Fruit fly (Drosophila melanogaster) whole organism, embryonic: ENCODE results near the gene zld.

Experiments
- Atf3 ChIP-seq: fragments of 200-800 bp; sonication (Bioruptor generic); optimal IDR thresholded peaks from 3 replicates; lab custom pipeline; 2016; ENCODE audit warnings: missing biosample characterization, missing genetic modification characterization
- Bteb2 ChIP-seq: fragments of 200-800 bp; sonication (Bioruptor generic); optimal IDR thresholded peaks from 2 replicates; lab custom pipeline; 2016; ENCODE audit warnings: missing biosample characterization, missing genetic modification characterization
- CG10209 ChIP-seq: fragments of 200-800 bp; sonication (Bioruptor generic); optimal IDR thresholded peaks from 3 replicates; lab custom pipeline; 2017; ENCODE audit warnings: missing biosample characterization, mild to moderate bottlenecking, missing genetic modification characterization, missing genetic modification reagents
- CG11093 ChIP-seq: fragments of 200-800 bp; sonication (Bioruptor generic); IDR thresholded peaks from 3 replicates; pipeline ENCODE4 v1.3.6; 2022; ENCODE audit warnings: missing biosample characterization, missing genetic modification characterization
- CG12071 ChIP-seq: fragments of 200-800 bp; sonication (Bioruptor generic); optimal IDR thresholded peaks from 3 replicates; lab custom pipeline; 2018; ENCODE audit warnings: missing biosample characterization, mild to moderate bottlenecking, missing genetic modification characterization
- CG14965 ChIP-seq: fragments of 200-800 bp; sonication (Bioruptor generic); optimal IDR thresholded peaks from 2 replicates; lab custom pipeline; 2016; ENCODE audit warnings: missing biosample characterization, missing genetic modification characterization, borderline replicate concordance
- CG16863 ChIP-seq: fragments of 200-800 bp; sonication (Bioruptor generic); optimal IDR thresholded peaks from 3 replicates; lab custom pipeline; 2016; ENCODE audit warnings: missing biosample characterization, missing genetic modification characterization
- CG17359 ChIP-seq: fragments of 200-800 bp; sonication (Bioruptor generic); optimal IDR thresholded peaks from 3 replicates; lab custom pipeline; 2018; ENCODE audit warnings: missing biosample characterization, mild to moderate bottlenecking, missing genetic modification characterization, moderate library complexity
- CG2712 ChIP-seq: fragments of 200-800 bp; optimal IDR thresholded peaks from 3 replicates; lab custom pipeline; 2019; ENCODE audit warnings: missing biosample characterization, mild to moderate bottlenecking, missing genetic modification characterization, moderate library complexity
- CG2889 ChIP-seq: fragments of 200-800 bp; sonication (Bioruptor generic); IDR thresholded peaks from 3 replicates; pipeline ENCODE4 v1.3.6; 2022; ENCODE audit warnings: missing biosample characterization, missing genetic modification characterization
- CG34422 ChIP-seq: fragments of 200-800 bp; sonication (Bioruptor generic); IDR thresholded peaks from 3 replicates; pipeline ENCODE4 v1.3.6; 2022; ENCODE audit warnings: missing biosample characterization, missing genetic modification characterization
- CG43689 ChIP-seq: fragments of 200-800 bp; sonication (Bioruptor generic); IDR thresholded peaks from 2 replicates; pipeline ENCODE4 v1.3.6; 2022; ENCODE audit warnings: missing biosample characterization, missing genetic modification characterization
- CG5180 ChIP-seq: fragments of 200-800 bp; sonication (Bioruptor generic); optimal IDR thresholded peaks from 3 replicates; lab custom pipeline; 2017; ENCODE audit warnings: missing biosample characterization, missing genetic modification characterization, mild to moderate bottlenecking, moderate library complexity, missing genetic modification reagents
- CG5245 ChIP-seq: fragments of 200-800 bp; sonication (Bioruptor generic); optimal IDR thresholded peaks from 3 replicates; lab custom pipeline; 2016; ENCODE audit warnings: missing biosample characterization, missing genetic modification characterization
- CG5953 ChIP-seq: fragments of 200-800 bp; sonication (Bioruptor generic); IDR thresholded peaks from 2 replicates; pipeline ENCODE4 v1.3.6; 2022; ENCODE audit warnings: missing biosample characterization, missing genetic modification characterization
- CG6175 ChIP-seq: fragments of 200-800 bp; sonication (Bioruptor generic); IDR thresholded peaks from 3 replicates; pipeline ENCODE4 v1.3.6; 2022; ENCODE audit warnings: missing biosample characterization, missing genetic modification characterization
- CG6654 ChIP-seq: fragments of 200-800 bp; sonication (Bioruptor generic); optimal IDR thresholded peaks from 2 replicates; lab custom pipeline; 2017; ENCODE audit warnings: missing biosample characterization, mild to moderate bottlenecking, missing genetic modification characterization
- CG7357 ChIP-seq: fragments of 200-800 bp; sonication (Bioruptor generic); IDR thresholded peaks from 3 replicates; pipeline ENCODE4 v1.3.6; 2022; ENCODE audit warnings: missing biosample characterization, missing genetic modification characterization
- CG7928 ChIP-seq: fragments of 200-800 bp; sonication (Bioruptor generic); optimal IDR thresholded peaks from 2 replicates; lab custom pipeline; 2017; ENCODE audit warnings: missing biosample characterization, mild to moderate bottlenecking, missing genetic modification characterization
- CG8924 ChIP-seq: fragments of 200-800 bp; optimal IDR thresholded peaks from 3 replicates; lab custom pipeline; 2019; ENCODE audit warnings: missing biosample characterization, mild to moderate bottlenecking, missing genetic modification characterization, moderate library complexity
- Dref ChIP-seq: fragments of 200-800 bp; sonication (Bioruptor generic); IDR thresholded peaks from 2 replicates; pipeline ENCODE4 v1.3.6; 2022; ENCODE audit warnings: missing biosample characterization, missing genetic modification characterization
- Gug ChIP-seq: fragments of 200-800 bp; sonication (Bioruptor generic); IDR thresholded peaks from 4 replicates; pipeline ENCODE4 v1.3.6; 2022; ENCODE audit warnings: missing biosample characterization, missing genetic modification characterization
- HLH4C ChIP-seq: fragments of 200-800 bp; sonication (Bioruptor generic); IDR thresholded peaks from 3 replicates; pipeline ENCODE4 v1.3.6; 2022; ENCODE audit warnings: missing biosample characterization, missing genetic modification characterization; ENCODE audit not compliant: partially characterized antibody
- HLH54F ChIP-seq: fragments of 200-800 bp; sonication (Bioruptor generic); optimal IDR thresholded peaks from 3 replicates; lab custom pipeline; 2016; ENCODE audit warnings: missing biosample characterization, missing genetic modification characterization
- HmgD ChIP-seq: fragments of 200-800 bp; sonication (Bioruptor generic); optimal IDR thresholded peaks from 3 replicates; lab custom pipeline; 2016; ENCODE audit warnings: missing biosample characterization, missing genetic modification characterization
- Lim3 ChIP-seq: fragments of 200-800 bp; sonication (Bioruptor generic); IDR thresholded peaks from 2 replicates; pipeline ENCODE4 v1.3.6; 2022; ENCODE audit warnings: missing biosample characterization, missing genetic modification characterization
- MBD-R2 ChIP-seq: fragments of 200-800 bp; sonication (Bioruptor generic); IDR thresholded peaks from 2 replicates; pipeline ENCODE4 v1.3.6; 2022; ENCODE audit warnings: missing biosample characterization, missing genetic modification characterization
- Mad ChIP-seq: fragments of 200-800 bp; sonication (Bioruptor generic); optimal IDR thresholded peaks from 2 replicates; lab custom pipeline; 2016; ENCODE audit warnings: missing biosample characterization, missing genetic modification characterization
- Meics ChIP-seq: fragments of 200-800 bp; sonication (Bioruptor generic); optimal IDR thresholded peaks from 2 replicates; lab custom pipeline; 2017; ENCODE audit warnings: missing biosample characterization, mild to moderate bottlenecking, missing genetic modification characterization
- Myb ChIP-seq: fragments of 200-800 bp; sonication (Bioruptor generic); optimal IDR thresholded peaks from 2 replicates; lab custom pipeline; 2016; ENCODE audit warnings: missing biosample characterization, missing genetic modification characterization
- NC2β ChIP-seq: fragments of 200-800 bp; sonication (Bioruptor generic); optimal IDR thresholded peaks from 2 replicates; lab custom pipeline; 2016; ENCODE audit warnings: missing biosample characterization, missing genetic modification characterization
- Neu2 ChIP-seq: fragments of 200-800 bp; sonication (Bioruptor generic); optimal IDR thresholded peaks from 3 replicates; lab custom pipeline; 2016; ENCODE audit warnings: missing biosample characterization, missing genetic modification characterization, borderline replicate concordance
- Opbp ChIP-seq: fragments of 200-800 bp; sonication (Bioruptor generic); IDR thresholded peaks from 3 replicates; pipeline ENCODE4 v1.3.6; 2022; ENCODE audit warnings: missing biosample characterization, missing genetic modification characterization; ENCODE audit not compliant: partially characterized antibody
- Rx ChIP-seq: fragments of 200-800 bp; sonication (Bioruptor generic); IDR thresholded peaks from 2 replicates; pipeline ENCODE4 v1.3.6; 2022; ENCODE audit warnings: missing biosample characterization, missing genetic modification characterization
- Sox100B ChIP-seq: fragments of 200-800 bp; sonication (Bioruptor generic); optimal IDR thresholded peaks from 3 replicates; lab custom pipeline; 2018; ENCODE audit warnings: missing biosample characterization, mild to moderate bottlenecking, missing genetic modification characterization
- aop ChIP-seq: fragments of 200-800 bp; sonication (Bioruptor generic); IDR thresholded peaks from 2 replicates; pipeline ENCODE4 v1.3.6; 2022; ENCODE audit warnings: missing biosample characterization, missing genetic modification characterization
- dan ChIP-seq: fragments of 200-800 bp; sonication (Bioruptor generic); IDR thresholded peaks from 2 replicates; pipeline ENCODE4 v1.3.6; 2022; ENCODE audit warnings: missing biosample characterization, missing genetic modification characterization
- emc ChIP-seq: fragments of 200-800 bp; sonication (Bioruptor generic); optimal IDR thresholded peaks from 2 replicates; lab custom pipeline; 2016; ENCODE audit warnings: missing biosample characterization, missing genetic modification characterization
- eve ChIP-seq, 2 experiments: fragments of >200 bp; optimal IDR thresholded peaks; 2 replicates each; lab custom pipeline; 2017; ENCODE audit warnings: missing biosample characterization in 2 of 2, missing genetic modification characterization in 2 of 2
- gce ChIP-seq: fragments of 200-800 bp; sonication (Bioruptor generic); IDR thresholded peaks from 3 replicates; pipeline ENCODE4 v1.3.6; 2022; ENCODE audit warnings: missing biosample characterization, missing genetic modification characterization
- grau ChIP-seq: fragments of 200-800 bp; optimal IDR thresholded peaks from 3 replicates; lab custom pipeline; 2019; ENCODE audit warnings: missing biosample characterization, mild to moderate bottlenecking, missing genetic modification characterization, moderate library complexity
- hkb ChIP-seq, 2 experiments: fragments of 200-800 bp in 1 of 2; fragments of >200 bp in 1 of 2; sonication (Bioruptor generic) in 1 of 2; IDR thresholded peaks in 1 of 2; optimal IDR thresholded peaks in 1 of 2; 2 replicates each; pipeline versions ENCODE4 v1.3.6 to Lab custom; 2017 to 2022; ENCODE audit warnings: missing biosample characterization in 1 of 2, missing genetic modification characterization in 1 of 2
- jigr1 ChIP-seq: fragments of 200-800 bp; sonication (Bioruptor generic); IDR thresholded peaks from 3 replicates; pipeline ENCODE4 v1.3.6; 2022; ENCODE audit warnings: missing biosample characterization, missing genetic modification characterization
- kah ChIP-seq: fragments of 200-800 bp; sonication (Bioruptor generic); optimal IDR thresholded peaks from 2 replicates; lab custom pipeline; 2018; ENCODE audit warnings: missing biosample characterization, mild to moderate bottlenecking, missing genetic modification characterization
- klu ChIP-seq: fragments of 200-800 bp; sonication (Bioruptor generic); IDR thresholded peaks from 2 replicates; pipeline ENCODE4 v1.3.6; 2022; ENCODE audit warnings: missing biosample characterization, missing genetic modification characterization
- knrl ChIP-seq: fragments of 200-800 bp; sonication (Bioruptor generic); IDR thresholded peaks from 3 replicates; pipeline ENCODE4 v1.3.6; 2022; ENCODE audit warnings: missing biosample characterization, missing genetic modification characterization; ENCODE audit not compliant: partially characterized antibody
- pho ChIP-seq: fragments of 200-800 bp; sonication (Bioruptor generic); optimal IDR thresholded peaks from 2 replicates; lab custom pipeline; 2016; ENCODE audit warnings: missing biosample characterization, missing genetic modification characterization
- run ChIP-seq: fragments of 200-800 bp; sonication (Bioruptor generic); optimal IDR thresholded peaks from 3 replicates; lab custom pipeline; 2018; ENCODE audit warnings: missing biosample characterization, mild to moderate bottlenecking, missing genetic modification characterization
- sisA ChIP-seq: fragments of 200-800 bp; sonication (Bioruptor generic); IDR thresholded peaks from 2 replicates; pipeline ENCODE4 v1.3.6; 2022; ENCODE audit warnings: missing biosample characterization, missing genetic modification characterization
- wor ChIP-seq: fragments of 200-800 bp; sonication (Bioruptor generic); IDR thresholded peaks from 2 replicates; pipeline ENCODE4 v1.3.6; 2022; ENCODE audit warnings: missing biosample characterization, missing genetic modification characterization
- zfh2 ChIP-seq: fragments of 200-800 bp; sonication (Bioruptor generic); optimal IDR thresholded peaks from 2 replicates; lab custom pipeline; 2016; ENCODE audit warnings: missing biosample characterization, missing genetic modification characterization

The zld gene

DNA sequence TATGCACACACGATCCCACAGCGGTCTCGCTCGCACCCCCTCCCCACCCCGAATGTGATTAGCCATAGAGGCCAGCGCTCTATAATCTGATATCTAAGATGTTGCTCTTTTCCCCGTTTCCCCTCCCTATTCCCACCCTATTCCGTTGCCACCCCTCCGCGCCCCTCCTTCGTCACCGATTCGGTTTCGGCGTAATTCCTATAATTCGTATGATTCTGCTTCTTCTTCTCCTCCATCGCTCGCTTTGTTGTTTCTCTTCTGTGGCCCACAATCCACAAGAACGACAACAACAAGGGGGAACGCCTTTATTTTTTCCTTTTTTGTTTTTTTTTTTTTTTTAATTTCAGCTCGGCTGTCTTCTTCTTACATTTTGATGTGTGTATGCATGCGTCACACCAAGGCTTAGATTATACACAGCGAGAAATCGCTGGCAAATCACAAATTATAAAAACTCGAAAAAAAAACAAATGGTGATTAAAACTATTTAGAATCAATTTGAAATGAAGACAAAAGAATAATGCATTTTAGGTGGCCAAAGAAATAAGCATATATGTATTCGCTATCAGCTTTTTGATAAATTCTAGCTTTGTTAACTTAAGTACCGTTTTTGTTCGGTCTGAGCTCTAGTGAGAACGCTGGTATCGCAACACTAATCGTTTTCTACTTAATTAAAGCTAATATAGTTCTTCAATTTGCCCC, 13.4 kb downstream of the zld start (continued):
- TF ChIP-seq HmgD (no peak), kah (GFP tag; lab: Kevin White, UChicago) (no peak), Lim3 (GFP tag; lab: Robert Waterston, UW) (no peak), Myb (no peak), HLH54F (GFP tag; lab: Kevin White, UChicago) (peak; percentile 15), hkb (optimal IDR thresholded peaks at IDR 0.05; lab: Kevin White, UChicago) (no peak), hkb (GFP tag; IDR thresholded peaks at IDR 0.05; lab: Robert Waterston, UW) (peak; percentile 46; the same call in 1 of the 2 replicates), CG8924 (tag; lab: Kevin White, UChicago) (peak; percentile 29), Gug (GFP tag; lab: Robert Waterston, UW) (no peak), sisA (0 out of 2 replicates have a peak, but pooled peaks have one; percentile 17), CG2712 (tag; lab: Kevin White, UChicago) (peak; percentile 74), NC2β (peak; percentile 25), Meics (GFP tag; lab: Kevin White, UChicago) (peak; percentile 1), zfh2 (GFP tag; lab: Kevin White, UChicago) (no peak), aop (GFP tag; lab: Robert Waterston, UW) (no peak), CG5180 (GFP tag; lab: Kevin White, UChicago) (no peak), CG43689 (GFP tag; lab: Robert Waterston, UW) (no peak), CG6654 (GFP tag; lab: Kevin White, UChicago) (no peak), CG12071 (GFP tag; lab: Kevin White, UChicago) (no peak), CG5953 (no peak), CG17359 (tag; lab: Kevin White, UChicago) (peak; percentile 32), Opbp (GFP tag; lab: Robert Waterston, UW) (no peak), MBD-R2 (GFP tag; lab: Robert Waterston, UW) (no peak), HLH4C (no peak), grau (tag; lab: Kevin White, UChicago) (peak; percentile 37), CG5245 (GFP tag; lab: Kevin White, UChicago) (peak; percentile 26), run (no peak), Atf3 (GFP tag; lab: Kevin White, UChicago) (no peak), emc (no peak), CG34422 (peak; percentile 39; the same call in 1 of the 3 replicates), Rx (no peak), Bteb2 (GFP tag; lab: Kevin White, UChicago) (no peak), Dref (GFP tag; lab: Robert Waterston, UW) (no peak), Sox100B (peak; percentile 32), Mad (GFP tag; lab: Kevin White, UChicago) (peak; percentile 3), CG2889 (no peak), wor (GFP tag; lab: Robert Waterston, UW) (no peak), CG7928 (no peak), CG7357 (no peak), pho (GFP tag; lab: Kevin White, UChicago) (no peak), CG11093 (GFP tag; lab: Robert Waterston, UW) (no peak), dan (GFP tag; lab: Robert Waterston, UW) (no peak), jigr1 (GFP tag; lab: Robert Waterston, UW) (no peak), CG14965 (GFP tag; lab: Kevin White, UChicago) (no peak), knrl (GFP tag; lab: Robert Waterston, UW) (no peak), CG16863 (peak; percentile 42), CG6175 (GFP tag; lab: Robert Waterston, UW) (no peak), gce (GFP tag; lab: Robert Waterston, UW) (no peak), eve (GFP tag; optimal IDR thresholded peaks at IDR 0.05; lab: Kevin White, UChicago) (no peak), Neu2 (GFP tag; lab: Kevin White, UChicago) (no peak), CG10209 (peak; percentile 30), klu (no peak)
